Worm (Caenorhabditis elegans): ENCODE results near the gene srj-32.
"Not testable (repeated sequence)": the region's sequence is repeated elsewhere in the genome, so short reads cannot be mapped to it uniquely, and the experiment has no call there.

The srj-32 gene

DNA sequence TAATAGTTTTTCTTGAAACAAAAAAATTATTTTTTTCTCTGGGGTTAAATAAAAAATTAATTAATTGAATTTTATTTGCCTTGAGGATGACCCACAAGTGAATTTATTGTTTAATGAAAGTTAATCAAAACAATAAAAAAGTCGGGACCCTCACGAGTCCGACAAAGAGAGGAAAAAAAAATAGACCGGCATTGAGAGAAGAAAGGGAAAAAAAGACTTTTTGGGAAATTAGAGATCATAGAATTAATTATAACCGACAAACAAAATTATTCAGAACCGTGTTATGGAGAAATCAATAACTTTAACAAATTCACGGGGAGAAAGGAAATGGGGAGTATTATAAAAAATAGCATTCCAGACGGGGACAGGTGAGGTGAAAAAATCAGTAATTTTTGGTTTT, 40.1 kb upstream of the srj-32 start, which contains the start of gene F10G2.7:
TSS of gene F10G2.7 (minus strand) at position 101 of the 400 bp plus-strand sequence.
- not testable (repeated sequence) for TF ChIP-seq ttx-3 (tag; optimal IDR thresholded peaks at IDR 0.05); ceh-45 (GFP tag; IDR thresholded peaks at IDR 0.05); unc-42 (tag; optimal IDR thresholded peaks at IDR 0.05)

DNA sequence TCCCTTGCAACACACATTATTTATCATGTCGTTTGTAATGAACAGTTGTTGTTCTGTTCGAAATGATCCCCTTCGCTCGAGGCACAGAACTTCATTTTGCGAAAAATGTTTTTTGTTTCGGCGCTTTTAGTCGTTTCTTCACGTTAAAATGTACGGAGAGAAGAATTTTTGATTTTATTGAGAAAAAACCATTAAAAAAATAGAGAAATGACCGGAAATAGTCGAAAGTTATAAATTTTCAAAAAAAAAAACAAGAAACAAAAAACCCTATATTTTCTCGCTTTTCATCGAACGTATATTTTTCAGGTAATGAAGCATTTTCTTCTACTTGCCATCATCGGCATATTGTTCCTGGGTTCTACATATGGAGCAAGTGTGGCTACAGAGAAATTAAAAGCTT, 35.1 kb upstream of the srj-32 start, which contains the start of gene F10G2.1:
TSS of gene F10G2.1 (plus strand) at position 301 of the 400 bp plus-strand sequence.
- no peak for TF ChIP-seq ceh-19 (GFP tag; optimal IDR thresholded peaks at IDR 0.05)
- TF ChIP-seq pha-2 (tag; optimal IDR thresholded peaks at IDR 0.05): no peak
- no peak for TF ChIP-seq ceh-30 (tag; optimal IDR thresholded peaks at IDR 0.05)
- no peak for TF ChIP-seq K02D7.2 (tag; optimal IDR thresholded peaks at IDR 0.05)
- TF ChIP-seq ceh-24 (tag; optimal IDR thresholded peaks at IDR 0.05): no peak
- TF ChIP-seq ceh-6 (GFP tag; optimal IDR thresholded peaks at IDR 0.05): no peak

DNA sequence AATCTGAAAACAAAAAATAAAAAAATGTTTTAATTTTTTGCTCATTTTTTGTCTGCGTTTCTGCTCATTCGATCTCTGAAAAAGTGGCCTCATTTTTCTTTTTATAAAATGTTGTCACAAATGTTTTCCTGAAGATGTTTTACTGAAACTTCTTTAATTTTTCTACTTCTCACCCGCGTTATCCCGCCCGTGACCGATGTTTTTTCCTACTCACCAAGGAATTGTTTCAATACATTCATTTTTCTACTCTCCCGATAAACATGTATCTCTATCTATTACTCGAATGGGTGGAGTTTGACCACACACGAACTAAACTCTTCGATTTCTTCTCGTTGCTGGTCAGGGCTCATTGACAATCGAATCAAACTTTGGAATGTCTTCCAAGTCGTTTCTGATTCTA, 33.7 kb upstream of the srj-32 start, which contains the start of gene F10G2.2:
TSS of gene F10G2.2 (plus strand) at position 301 of the 400 bp plus-strand sequence.
- TF ChIP-seq lin-11 (tag; optimal IDR thresholded peaks at IDR 0.05): no peak
- no peak for TF ChIP-seq mec-3 (tag; optimal IDR thresholded peaks at IDR 0.05; ENCODE audit: borderline replicate concordance)
- no peak for TF ChIP-seq F13H6.1 (tag; optimal IDR thresholded peaks at IDR 0.05)
- no peak for TF ChIP-seq ceh-14 (tag; optimal IDR thresholded peaks at IDR 0.05)
- no peak for TF ChIP-seq sdc-2 (tag; optimal IDR thresholded peaks at IDR 0.05)
- no peak for TF ChIP-seq sox-4 (tag; optimal IDR thresholded peaks at IDR 0.05)
- no peak for TF ChIP-seq ets-4 (tag; optimal IDR thresholded peaks at IDR 0.05)
- no peak for TF ChIP-seq pat-9 (tag; optimal IDR thresholded peaks at IDR 0.05)

DNA sequence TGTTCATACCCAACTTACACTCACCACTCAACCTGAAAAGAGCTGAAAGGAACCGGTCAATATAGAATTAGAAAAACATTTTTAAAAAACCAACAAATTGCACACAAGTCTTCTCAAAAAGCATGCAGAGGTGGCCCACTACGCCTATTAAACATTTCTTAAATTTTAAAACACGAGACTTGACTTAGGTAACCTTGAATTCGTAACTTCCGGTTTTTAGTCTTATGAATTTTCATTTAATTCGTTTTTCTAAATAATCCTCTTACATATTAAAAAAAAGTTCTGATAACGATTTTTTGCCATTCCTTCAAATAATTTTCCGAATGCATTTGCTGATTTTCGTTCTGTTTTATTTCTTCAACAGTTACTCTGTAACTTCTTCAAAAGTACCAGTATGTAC, 30.9 kb upstream of the srj-32 start, which contains the start of gene clec-7:
TSS of gene clec-7 (plus strand) at position 301 of the 400 bp plus-strand sequence.
- TF ChIP-seq gmeb-2 (tag; optimal IDR thresholded peaks at IDR 0.05) (no peak), dve-1 (tag; optimal IDR thresholded peaks at IDR 0.05) (no peak), hlh-6 (tag; optimal IDR thresholded peaks at IDR 0.05) (no peak), pag-3 (tag; optimal IDR thresholded peaks at IDR 0.05; ENCODE audit: borderline replicate concordance) (no peak), fkh-6 (tag; optimal IDR thresholded peaks at IDR 0.05) (no peak)

DNA sequence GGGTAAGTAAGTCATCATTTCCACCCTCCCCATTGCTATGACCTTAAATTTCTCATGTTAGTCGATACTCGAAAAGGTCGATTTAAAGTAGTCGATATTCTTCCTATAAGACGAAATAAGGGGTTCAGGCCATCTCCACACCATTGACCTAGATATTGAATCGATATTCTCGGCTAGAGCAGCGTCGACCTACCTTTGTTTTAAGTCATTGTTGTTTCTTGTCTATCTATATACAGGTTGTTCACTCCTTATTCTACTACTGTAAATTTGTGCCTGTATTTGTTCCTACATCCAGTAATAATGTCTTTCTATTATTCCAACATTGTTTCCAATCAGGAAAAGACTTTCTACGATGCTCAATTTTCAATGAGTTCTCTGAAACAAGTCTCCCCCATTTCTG, 29.8 kb upstream of the srj-32 start, which contains the start of gene F10G2.4:
TSS of gene F10G2.4 (plus strand) at position 301 of the 400 bp plus-strand sequence.
- no peak for TF ChIP-seq dve-1 (tag; optimal IDR thresholded peaks at IDR 0.05)
- no peak for TF ChIP-seq madf-2 (tag; optimal IDR thresholded peaks at IDR 0.05)
- no peak for TF ChIP-seq dmd-4 (tag; optimal IDR thresholded peaks at IDR 0.05; ENCODE audit: borderline replicate concordance)
- no peak for TF ChIP-seq ama-1 (optimal IDR thresholded peaks at IDR 0.05)
- no peak for TF ChIP-seq elt-4 (tag; optimal IDR thresholded peaks at IDR 0.05)
- no peak for TF ChIP-seq rnt-1 (tag; optimal IDR thresholded peaks at IDR 0.05)
- no peak for TF ChIP-seq hlh-13 (GFP tag; optimal IDR thresholded peaks at IDR 0.05)
- TF ChIP-seq fkh-6 (tag; optimal IDR thresholded peaks at IDR 0.05): no peak
- no peak for TF ChIP-seq ceh-2 (tag; optimal IDR thresholded peaks at IDR 0.05)
- no peak for TF ChIP-seq unc-42 (tag; optimal IDR thresholded peaks at IDR 0.05)
- no peak for TF ChIP-seq odd-2 (tag; optimal IDR thresholded peaks at IDR 0.05)
- no peak for TF ChIP-seq elt-2 (tag; optimal IDR thresholded peaks at IDR 0.05)
- TF ChIP-seq unc-3 (GFP tag; conservative IDR thresholded peaks at IDR 0.05): no peak
- no peak for TF ChIP-seq unc-3 (tag; optimal IDR thresholded peaks at IDR 0.05)

DNA sequence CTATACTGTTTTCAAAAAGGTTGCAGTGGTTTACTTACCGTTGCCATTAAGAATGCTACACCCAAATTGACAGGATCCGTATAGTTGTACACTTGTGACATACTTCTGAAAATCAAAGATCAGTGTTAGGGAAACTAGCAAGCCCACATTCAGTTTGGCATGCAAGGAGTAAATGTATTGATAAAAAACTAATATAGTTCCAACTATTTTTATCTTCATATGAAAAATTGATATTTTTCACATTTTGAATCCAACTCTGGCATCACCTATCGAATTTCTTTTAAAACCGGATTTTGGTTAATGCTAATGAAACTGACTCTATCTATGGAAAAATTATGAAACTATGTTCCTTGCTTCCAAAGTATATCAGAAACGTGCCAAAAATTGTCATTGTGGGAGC, 28.1 kb upstream of the srj-32 start, which contains the start of gene srx-92:
TSS of gene srx-92 (minus strand) at position 101 of the 400 bp plus-strand sequence.
- TF ChIP-seq madf-2 (tag; optimal IDR thresholded peaks at IDR 0.05) (no peak), fax-1 (tag; optimal IDR thresholded peaks at IDR 0.05) (no peak), ceh-34 (tag; optimal IDR thresholded peaks at IDR 0.05) (no peak), tbx-7 (tag; optimal IDR thresholded peaks at IDR 0.05) (no peak), npax-4 (tag; optimal IDR thresholded peaks at IDR 0.05) (no peak), hlh-8 (tag; optimal IDR thresholded peaks at IDR 0.05) (no peak), C08G9.2 (tag; optimal IDR thresholded peaks at IDR 0.05) (no peak), sdc-2 (tag; optimal IDR thresholded peaks at IDR 0.05) (no peak), pros-1 (tag; optimal IDR thresholded peaks at IDR 0.05) (no peak), K02D7.2 (tag; optimal IDR thresholded peaks at IDR 0.05) (no peak), pqm-1 (tag; optimal IDR thresholded peaks at IDR 0.05) (no peak), ceh-6 (GFP tag; optimal IDR thresholded peaks at IDR 0.05) (no peak), ahr-1 (tag; optimal IDR thresholded peaks at IDR 0.05) (no peak), K09A11.1 (tag; optimal IDR thresholded peaks at IDR 0.05; ENCODE audit: insufficient read depth) (no peak), tbx-2 (tag; optimal IDR thresholded peaks at IDR 0.05) (no peak), mec-3 (tag; optimal IDR thresholded peaks at IDR 0.05; ENCODE audit: borderline replicate concordance) (no peak), ceh-45 (GFP tag; IDR thresholded peaks at IDR 0.05) (no peak), lin-11 (tag; optimal IDR thresholded peaks at IDR 0.05) (no peak)
